Worm (Caenorhabditis elegans) whole organism, late embryonic: ENCODE measurements around the gene igcm-4.

ENCODE experiments used
- ceh-48 ChIP-seq: sonication (generic microtip); optimal IDR thresholded peaks from 2 replicates; lab custom pipeline; 2016; ENCODE audit warnings: missing genetic modification characterization, inconsistent platforms, missing compliant biosample characterization
- dve-1 ChIP-seq: sonication (generic microtip); optimal IDR thresholded peaks from 2 replicates; lab custom pipeline; 2017; ENCODE audit warnings: antibody characterized with exemption, mild to moderate bottlenecking, missing genetic modification characterization, missing compliant biosample characterization
- elt-4 ChIP-seq: sonication (generic microtip); optimal IDR thresholded peaks from 2 replicates; lab custom pipeline; 2016; ENCODE audit warnings: missing genetic modification characterization, missing compliant biosample characterization
- lim-6 ChIP-seq: sonication (generic microtip); optimal IDR thresholded peaks from 2 replicates; lab custom pipeline; 2016; ENCODE audit warnings: missing genetic modification characterization, missing compliant biosample characterization
- pag-3 ChIP-seq: sonication (generic microtip); optimal IDR thresholded peaks from 2 replicates; lab custom pipeline; 2016; ENCODE audit warnings: missing compliant biosample characterization, missing genetic modification characterization, borderline replicate concordance
- pat-9 ChIP-seq: fragments of 200-800 bp; sonication (Bioruptor generic); optimal IDR thresholded peaks from 2 replicates; lab custom pipeline; 2018; ENCODE audit warnings: mild to moderate bottlenecking, missing genetic modification characterization, moderate library complexity, missing compliant biosample characterization
- pha-2 ChIP-seq: sonication (generic microtip); optimal IDR thresholded peaks from 2 replicates; lab custom pipeline; 2017; ENCODE audit warnings: mild to moderate bottlenecking, missing genetic modification characterization, missing compliant biosample characterization
- pqm-1 ChIP-seq: sonication (generic microtip); optimal IDR thresholded peaks from 2 replicates; lab custom pipeline; 2016; ENCODE audit warnings: missing genetic modification characterization, missing compliant biosample characterization
- sox-4 ChIP-seq: sonication (generic microtip); optimal IDR thresholded peaks from 2 replicates; lab custom pipeline; 2017; ENCODE audit warnings: mild to moderate bottlenecking, missing genetic modification characterization, inconsistent platforms, missing compliant biosample characterization
- unc-55 ChIP-seq: sonication (generic microtip); optimal IDR thresholded peaks from 2 replicates; lab custom pipeline; 2017; ENCODE audit warnings: missing biosample characterization, missing genetic modification reagents, missing genetic modification characterization

ce11 chrX:1997934-1998333 lies 48.2 kb downstream of the igcm-4 start, which contains the start of gene Y40A1A.3:
- no peak for TF ChIP-seq unc-55 (GFP tag; lab: Kevin White, UChicago)
- no peak for TF ChIP-seq dve-1 (tag; lab: Kevin White, UChicago)
- no peak for TF ChIP-seq pat-9 (tag; lab: Kevin White, UChicago)
- TF ChIP-seq pqm-1 (tag; lab: Kevin White, UChicago), result no peak
- TF ChIP-seq lim-6, result no peak
- TF ChIP-seq elt-4 (tag; lab: Kevin White, UChicago), result no peak
- no peak for TF ChIP-seq sox-4 (tag; lab: Kevin White, UChicago)
- no peak for TF ChIP-seq pha-2 (tag; lab: Kevin White, UChicago)
- TF ChIP-seq ceh-48 (tag; lab: Kevin White, UChicago), result no peak
- TF ChIP-seq pag-3 (tag; lab: Kevin White, UChicago), result no peak
